Worm (Caenorhabditis elegans): ENCODE results near the gene C44C1.6.

ce11 chrX:949466-949865 is 20.6 kb downstream of the C44C1.6 start:
- peak; percentile 96 for TF ChIP-seq cog-1 (tag; optimal IDR thresholded peaks at IDR 0.05)
- peak; percentile 59; the same call in 1 of the 2 replicates for TF ChIP-seq klf-2 (GFP tag; conservative IDR thresholded peaks at IDR 0.05)
